Worm (Caenorhabditis elegans) whole organism, L2 larva: ENCODE measurements around the gene pdhb-1.

Source experiments
- Y55F3AM.14 ChIP-seq: fragments of 200-800 bp; sonication (Bioruptor generic); optimal IDR thresholded peaks from 2 replicates; lab custom pipeline; 2018; ENCODE audit warnings: mild to moderate bottlenecking, missing genetic modification characterization, missing compliant biosample characterization
- aly-2 ChIP-seq: fragments of 150-350 bp; optimal IDR thresholded peaks from 2 replicates; lab custom pipeline; 2014; ENCODE audit warnings: missing biosample characterization, missing genetic modification characterization
- lin-13 ChIP-seq: fragments of 150-350 bp; optimal IDR thresholded peaks from 2 replicates; lab custom pipeline; 2014; ENCODE audit warnings: missing biosample characterization, missing genetic modification reagents, missing genetic modification characterization
- mdl-1 ChIP-seq, 2 experiments: fragments of 150-350 bp in 1 of 2; sonication (generic microtip) in 1 of 2; optimal IDR thresholded peaks; 2 replicates each; lab custom pipeline; 2017; ENCODE audit warnings: missing biosample characterization in 2 of 2, missing genetic modification characterization in 2 of 2
- nhr-11 ChIP-seq: fragments of 150-350 bp; optimal IDR thresholded peaks from 2 replicates; lab custom pipeline; 2014; ENCODE audit warnings: missing biosample characterization, missing genetic modification characterization
- nhr-23 ChIP-seq: fragments of 150-350 bp; optimal IDR thresholded peaks from 2 replicates; lab custom pipeline; 2014; ENCODE audit warnings: missing biosample characterization, missing genetic modification reagents, missing genetic modification characterization
- nhr-25 ChIP-seq: fragments of 150-350 bp; sonication (generic microtip); optimal IDR thresholded peaks from 3 replicates; lab custom pipeline; 2014; ENCODE audit warnings: missing biosample characterization, missing genetic modification characterization
- skn-1 ChIP-seq: sonication (generic microtip); optimal IDR thresholded peaks from 2 replicates; lab custom pipeline; 2017; ENCODE audit warnings: missing biosample characterization, missing genetic modification characterization
- unc-55 ChIP-seq: fragments of 150-350 bp; sonication (generic microtip); optimal IDR thresholded peaks from 3 replicates; lab custom pipeline; 2014; ENCODE audit warnings: missing biosample characterization, missing genetic modification reagents, missing genetic modification characterization
- unc-62 ChIP-seq: fragments of 150-350 bp; optimal IDR thresholded peaks from 2 replicates; lab custom pipeline; 2014; ENCODE audit warnings: missing biosample characterization, missing genetic modification reagents, missing genetic modification characterization
- zag-1 ChIP-seq: fragments of 150-350 bp; optimal IDR thresholded peaks from 2 replicates; lab custom pipeline; 2014; ENCODE audit warnings: missing biosample characterization, missing genetic modification characterization

DNA sequence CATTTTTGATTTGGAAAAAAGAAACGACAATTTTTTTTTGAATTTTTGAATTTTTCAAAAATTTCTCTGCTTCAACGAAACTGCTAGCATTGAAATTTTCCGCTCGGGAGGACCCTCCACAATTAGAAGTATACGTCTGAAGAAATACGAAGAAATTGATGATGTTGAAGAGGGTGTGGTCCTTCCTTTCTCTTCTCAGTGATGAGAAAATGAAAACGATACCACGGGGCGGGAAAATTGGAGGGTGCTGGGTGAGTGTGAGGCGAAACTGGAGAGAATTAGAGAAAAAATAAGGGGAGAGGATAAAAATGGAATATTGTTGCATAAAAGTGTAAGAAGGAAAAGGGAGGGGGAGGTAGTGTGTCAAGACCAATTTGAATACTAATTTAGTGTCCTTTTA lies 47.5 kb upstream of the pdhb-1 start:
- no peak for TF ChIP-seq nhr-23
- no peak for TF ChIP-seq skn-1 (tag; lab: Kevin White, UChicago)
- TF ChIP-seq lin-13, result no peak
- TF ChIP-seq unc-55, result no peak
- no peak for TF ChIP-seq Y55F3AM.14
- no peak for TF ChIP-seq nhr-25 (tag; lab: Kevin White, UChicago)
- TF ChIP-seq aly-2 (tag; lab: Kevin White, UChicago), result no peak
- no peak for TF ChIP-seq zag-1
- no peak for TF ChIP-seq unc-62 (GFP tag; lab: Kevin White, UChicago)
- TF ChIP-seq nhr-11 (tag; lab: Kevin White, UChicago), result no peak
- no peak for TF ChIP-seq mdl-1 (tag; optimal IDR thresholded peaks at IDR 0.05; lab: Kevin White, UChicago)
